Worm (Caenorhabditis elegans): ENCODE measurements around the gene cox-14.

ce11 chrIII:10253334-10253733 is 34.6 kb downstream of the cox-14 start:
- TF ChIP-seq ztf-29 (GFP tag; IDR thresholded peaks at IDR 0.05), result no peak
- TF ChIP-seq klf-2 (GFP tag; conservative IDR thresholded peaks at IDR 0.05), result no peak
- no peak for TF ChIP-seq T22C8.4 (GFP tag; IDR thresholded peaks at IDR 0.05)
- TF ChIP-seq flt-1 (GFP tag; IDR thresholded peaks at IDR 0.05), result no peak
